Worm (Caenorhabditis elegans) whole organism, late embryonic: ENCODE data around the gene kel-8.

Source experiments
- ceh-14 ChIP-seq: sonication (generic microtip); optimal IDR thresholded peaks from 2 replicates; lab custom pipeline; 2016; ENCODE audit warnings: missing genotype, missing genetic modification characterization, missing compliant biosample characterization
- ceh-2 ChIP-seq: sonication (generic microtip); optimal IDR thresholded peaks from 2 replicates; lab custom pipeline; 2016; ENCODE audit warnings: missing genotype, missing genetic modification characterization, missing compliant biosample characterization
- ceh-6 ChIP-seq: fragments of 200-800 bp; sonication (Bioruptor generic); optimal IDR thresholded peaks from 2 replicates; lab custom pipeline; 2018; ENCODE audit warnings: mild to moderate bottlenecking, missing genetic modification characterization, missing compliant biosample characterization
- dmd-4 ChIP-seq: sonication (generic microtip); optimal IDR thresholded peaks from 2 replicates; lab custom pipeline; 2016; ENCODE audit warnings: borderline replicate concordance, missing genetic modification characterization, missing compliant biosample characterization
- fax-1 ChIP-seq: sonication (generic microtip); optimal IDR thresholded peaks from 2 replicates; lab custom pipeline; 2016; ENCODE audit warnings: missing genotype, missing genetic modification characterization, missing compliant biosample characterization
- hlh-15 ChIP-seq: sonication (generic microtip); optimal IDR thresholded peaks from 2 replicates; lab custom pipeline; 2016; ENCODE audit warnings: missing genetic modification characterization, missing compliant biosample characterization
- hlh-6 ChIP-seq: sonication (generic microtip); optimal IDR thresholded peaks from 2 replicates; lab custom pipeline; 2016; ENCODE audit warnings: missing genotype, missing genetic modification characterization, missing compliant biosample characterization
- lim-6 ChIP-seq: sonication (generic microtip); optimal IDR thresholded peaks from 2 replicates; lab custom pipeline; 2016; ENCODE audit warnings: missing genetic modification characterization, missing compliant biosample characterization
- nhr-11 ChIP-seq: fragments of 150-350 bp; optimal IDR thresholded peaks from 2 replicates; lab custom pipeline; 2014; ENCODE audit warnings: missing biosample characterization, missing genetic modification characterization
- pag-3 ChIP-seq: sonication (generic microtip); optimal IDR thresholded peaks from 2 replicates; lab custom pipeline; 2016; ENCODE audit warnings: missing compliant biosample characterization, missing genetic modification characterization, borderline replicate concordance
- pha-4 ChIP-seq: fragments of 150-350 bp; optimal IDR thresholded peaks from 2 replicates; lab custom pipeline; 2018; ENCODE audit warnings: missing biosample characterization, missing genetic modification reagents, missing genetic modification characterization
- unc-86 ChIP-seq: sonication (generic microtip); optimal IDR thresholded peaks from 2 replicates; lab custom pipeline; 2016; ENCODE audit warnings: missing genetic modification characterization, missing compliant biosample characterization
- zip-5 ChIP-seq: sonication (generic microtip); optimal IDR thresholded peaks from 2 replicates; lab custom pipeline; 2016; ENCODE audit warnings: missing genetic modification characterization, missing compliant biosample characterization

ce11 chrV:2656159-2656558, 15.1 kb upstream of the kel-8 start:
- no peak for TF ChIP-seq hlh-15 (tag; lab: Kevin White, UChicago)
- TF ChIP-seq pag-3 (tag; lab: Kevin White, UChicago) = no peak
- TF ChIP-seq pha-4 = no peak
- no peak for TF ChIP-seq nhr-11 (tag; lab: Kevin White, UChicago)
- TF ChIP-seq ceh-6 (GFP tag; lab: Kevin White, UChicago) = no peak
- TF ChIP-seq dmd-4 (tag; lab: Kevin White, UChicago) = no peak
- TF ChIP-seq zip-5 (tag; lab: Kevin White, UChicago) = no peak
- TF ChIP-seq ceh-14 (tag; lab: Kevin White, UChicago) = no peak
- TF ChIP-seq fax-1 = no peak
- no peak for TF ChIP-seq ceh-2 (tag; lab: Kevin White, UChicago)
- no peak for TF ChIP-seq unc-86 (tag; lab: Kevin White, UChicago)
- no peak for TF ChIP-seq lim-6
- TF ChIP-seq hlh-6 (tag; lab: Kevin White, UChicago) = no peak
